Fruit fly (Drosophila melanogaster) whole organism, embryonic: Measurements from ENCODE around the gene Gr61a.
A peak's percentile ranks its signal among the peaks of the same experiment; 100 is the strongest.

Source experiments
- Abd-B ChIP-seq: fragments of 200-800 bp; sonication (Bioruptor generic); optimal IDR thresholded peaks from 2 replicates; lab custom pipeline; 2018; ENCODE audit warnings: missing biosample characterization, mild to moderate bottlenecking, missing genetic modification characterization, moderate library complexity
- Ada2b ChIP-seq: fragments of 200-800 bp; sonication (Bioruptor generic); IDR thresholded peaks from 2 replicates; pipeline ENCODE4 v1.3.6; 2022; ENCODE audit warnings: missing biosample characterization, missing genetic modification characterization
- BEAF-32 ChIP-seq: fragments of 200-800 bp; sonication (Bioruptor generic); optimal IDR thresholded peaks from 3 replicates; lab custom pipeline; 2017; ENCODE audit warnings: missing biosample characterization, missing genetic modification characterization, mild to moderate bottlenecking, moderate library complexity, missing genetic modification reagents
- BtbVII ChIP-seq: fragments of 200-800 bp; sonication (Bioruptor generic); optimal IDR thresholded peaks from 3 replicates; lab custom pipeline; 2017; ENCODE audit warnings: missing biosample characterization, mild to moderate bottlenecking, missing genetic modification characterization
- CG10209 ChIP-seq: fragments of 200-800 bp; sonication (Bioruptor generic); optimal IDR thresholded peaks from 3 replicates; lab custom pipeline; 2017; ENCODE audit warnings: missing biosample characterization, mild to moderate bottlenecking, missing genetic modification characterization, missing genetic modification reagents
- CG10267 ChIP-seq: fragments of 200-800 bp; sonication (Bioruptor generic); optimal IDR thresholded peaks from 2 replicates; lab custom pipeline; 2018; ENCODE audit warnings: missing biosample characterization, mild to moderate bottlenecking, missing genetic modification characterization, moderate library complexity
- CG10321 ChIP-seq: fragments of 200-800 bp; sonication (Bioruptor generic); IDR thresholded peaks from 2 replicates; pipeline ENCODE4 v1.3.6; 2022; ENCODE audit warnings: missing biosample characterization, missing genetic modification characterization
- CG11504 ChIP-seq: fragments of 200-800 bp; sonication (Bioruptor generic); optimal IDR thresholded peaks from 3 replicates; lab custom pipeline; 2019; ENCODE audit warnings: missing biosample characterization, mild to moderate bottlenecking, missing genetic modification characterization, moderate library complexity
- CG12659 ChIP-seq: fragments of 200-800 bp; sonication (Bioruptor generic); optimal IDR thresholded peaks from 3 replicates; lab custom pipeline; 2017; ENCODE audit warnings: mild to moderate bottlenecking, missing biosample characterization, missing genetic modification reagents, missing genetic modification characterization
- CG13424 ChIP-seq: fragments of 200-800 bp; sonication (Bioruptor generic); optimal IDR thresholded peaks from 2 replicates; lab custom pipeline; 2019; ENCODE audit warnings: missing biosample characterization, mild to moderate bottlenecking, missing genetic modification characterization, moderate library complexity
- CG14667 ChIP-seq: fragments of 200-800 bp; sonication (Bioruptor generic); IDR thresholded peaks from 2 replicates; pipeline ENCODE4 v1.3.6; 2022; ENCODE audit warnings: missing biosample characterization, missing genetic modification characterization
- CG14710 ChIP-seq: fragments of 200-800 bp; sonication (Bioruptor generic); optimal IDR thresholded peaks from 3 replicates; lab custom pipeline; 2019; ENCODE audit warnings: missing biosample characterization, mild to moderate bottlenecking, missing genetic modification characterization, moderate library complexity
- CG18262 ChIP-seq: fragments of 200-800 bp; optimal IDR thresholded peaks from 3 replicates; lab custom pipeline; 2019; ENCODE audit warnings: missing biosample characterization, mild to moderate bottlenecking, missing genetic modification characterization, moderate library complexity
- CG18599 ChIP-seq: fragments of 200-800 bp; sonication (Bioruptor generic); optimal IDR thresholded peaks from 3 replicates; lab custom pipeline; 2017; ENCODE audit warnings: missing biosample characterization, missing genetic modification characterization, mild to moderate bottlenecking, moderate library complexity, missing genetic modification reagents
- CG4328 ChIP-seq: fragments of 200-800 bp; sonication (Bioruptor generic); optimal IDR thresholded peaks from 3 replicates; lab custom pipeline; 2017; ENCODE audit warnings: missing biosample characterization, missing genetic modification reagents, missing genetic modification characterization
- CG4707 ChIP-seq: fragments of 200-800 bp; sonication (Bioruptor generic); optimal IDR thresholded peaks from 2 replicates; lab custom pipeline; 2018; ENCODE audit warnings: missing biosample characterization, mild to moderate bottlenecking, missing genetic modification characterization, moderate library complexity
- CG6175 ChIP-seq: fragments of 200-800 bp; sonication (Bioruptor generic); IDR thresholded peaks from 3 replicates; pipeline ENCODE4 v1.3.6; 2022; ENCODE audit warnings: missing biosample characterization, missing genetic modification characterization
- CG7556 ChIP-seq: fragments of 200-800 bp; sonication (Bioruptor generic); optimal IDR thresholded peaks from 2 replicates; lab custom pipeline; 2017; ENCODE audit warnings: missing biosample characterization, mild to moderate bottlenecking, missing genetic modification characterization
- CG9727 ChIP-seq: fragments of 200-800 bp; sonication (Bioruptor generic); optimal IDR thresholded peaks from 3 replicates; lab custom pipeline; 2017; ENCODE audit warnings: missing biosample characterization, mild to moderate bottlenecking, missing genetic modification characterization
- CG9797 ChIP-seq: fragments of 200-800 bp; sonication (Bioruptor generic); optimal IDR thresholded peaks from 3 replicates; lab custom pipeline; 2018; ENCODE audit warnings: missing biosample characterization, mild to moderate bottlenecking, missing genetic modification characterization
- CTCF ChIP-seq: fragments of 200-800 bp; sonication (Bioruptor generic); optimal IDR thresholded peaks from 2 replicates; lab custom pipeline; 2017; ENCODE audit warnings: missing biosample characterization, mild to moderate bottlenecking, missing genetic modification characterization, moderate library complexity
- Elba2 ChIP-seq: fragments of 200-800 bp; sonication (Bioruptor generic); optimal IDR thresholded peaks from 3 replicates; lab custom pipeline; 2016; ENCODE audit warnings: missing biosample characterization, missing genetic modification characterization
- HLH3B ChIP-seq: fragments of 200-800 bp; sonication (Bioruptor generic); IDR thresholded peaks from 2 replicates; pipeline ENCODE4 v1.3.6; 2022; ENCODE audit warnings: missing biosample characterization, missing genetic modification characterization
- Hey ChIP-seq: fragments of 200-800 bp; sonication (Bioruptor generic); optimal IDR thresholded peaks from 3 replicates; lab custom pipeline; 2018; ENCODE audit warnings: missing biosample characterization, mild to moderate bottlenecking, missing genetic modification characterization
- Hr39 ChIP-seq: fragments of >200 bp; optimal IDR thresholded peaks from 2 replicates; lab custom pipeline; 2017
- Lpt ChIP-seq: fragments of >200 bp; optimal IDR thresholded peaks from 2 replicates; lab custom pipeline; 2018; ENCODE audit warnings: missing biosample characterization, missing genetic modification characterization
- Med ChIP-seq: fragments of 200-800 bp; sonication (Bioruptor generic); peaks from one replicate; lab custom pipeline; 2016; ENCODE audit warnings: missing biosample characterization, missing genetic modification characterization, mild to moderate bottlenecking, inconsistent platforms, moderate library complexity
- NK7.1 ChIP-seq: fragments of 200-800 bp; sonication (Bioruptor generic); optimal IDR thresholded peaks from 3 replicates; lab custom pipeline; 2016; ENCODE audit warnings: missing biosample characterization, missing genetic modification characterization
- Nf-YC ChIP-seq: fragments of 200-800 bp; optimal IDR thresholded peaks from 3 replicates; lab custom pipeline; 2019; ENCODE audit warnings: missing biosample characterization, mild to moderate bottlenecking, missing genetic modification characterization, moderate library complexity
- Oli ChIP-seq: fragments of 200-800 bp; sonication (Bioruptor generic); optimal IDR thresholded peaks from 2 replicates; lab custom pipeline; 2018; ENCODE audit warnings: missing biosample characterization, mild to moderate bottlenecking, missing genetic modification characterization, moderate library complexity
- Ptx1 ChIP-seq: fragments of 200-800 bp; sonication (Bioruptor generic); IDR thresholded peaks from 2 replicates; pipeline ENCODE4 v1.3.6; 2022; ENCODE audit warnings: missing biosample characterization, missing genetic modification characterization
- Ssrp ChIP-seq: fragments of 200-800 bp; sonication (Bioruptor generic); optimal IDR thresholded peaks from 2 replicates; lab custom pipeline; 2018; ENCODE audit warnings: missing biosample characterization, mild to moderate bottlenecking, missing genetic modification characterization, moderate library complexity
- al ChIP-seq: fragments of 200-800 bp; sonication (Bioruptor generic); IDR thresholded peaks from 2 replicates; pipeline ENCODE4 v1.3.6; 2022; ENCODE audit warnings: missing biosample characterization, missing genetic modification characterization
- bsh ChIP-seq, 2 experiments: fragments of 200-800 bp; sonication (Bioruptor generic); optimal IDR thresholded peaks; 2 replicates each; lab custom pipeline; 2017 to 2018; ENCODE audit warnings: mild to moderate bottlenecking in 2 of 2, missing biosample characterization in 2 of 2, missing genetic modification characterization in 2 of 2, moderate library complexity in 1 of 2
- cas ChIP-seq: fragments of 200-800 bp; sonication (Bioruptor generic); IDR thresholded peaks from 2 replicates; pipeline ENCODE4 v1.3.6; 2022; ENCODE audit warnings: missing biosample characterization, missing genetic modification characterization
- crp ChIP-seq, 2 experiments: fragments of 200-800 bp; sonication (Bioruptor generic); optimal IDR thresholded peaks; 2 replicates in 1 of 2; 3 replicates in 1 of 2; lab custom pipeline; 2017; ENCODE audit warnings: missing biosample characterization in 2 of 2, missing genetic modification characterization in 2 of 2, mild to moderate bottlenecking in 1 of 2, moderate library complexity in 1 of 2
- da ChIP-seq: fragments of 200-800 bp; sonication (Bioruptor generic); optimal IDR thresholded peaks from 2 replicates; lab custom pipeline; 2016; ENCODE audit warnings: missing biosample characterization, missing genetic modification characterization
- fd96Cb ChIP-seq: fragments of 200-800 bp; sonication (Bioruptor generic); optimal IDR thresholded peaks from 2 replicates; lab custom pipeline; 2018; ENCODE audit warnings: missing biosample characterization, mild to moderate bottlenecking, missing genetic modification characterization, moderate library complexity
- gem ChIP-seq: fragments of 200-800 bp; sonication (Bioruptor generic); optimal IDR thresholded peaks from 2 replicates; lab custom pipeline; 2019; ENCODE audit warnings: missing biosample characterization, mild to moderate bottlenecking, missing genetic modification characterization, moderate library complexity
- grau ChIP-seq: fragments of 200-800 bp; optimal IDR thresholded peaks from 3 replicates; lab custom pipeline; 2019; ENCODE audit warnings: missing biosample characterization, mild to moderate bottlenecking, missing genetic modification characterization, moderate library complexity
- lab ChIP-seq: fragments of 200-800 bp; sonication (Bioruptor generic); optimal IDR thresholded peaks from 3 replicates; lab custom pipeline; 2017; ENCODE audit warnings: missing biosample characterization, missing genetic modification characterization, mild to moderate bottlenecking, moderate library complexity, missing genetic modification reagents
- lola ChIP-seq, 3 experiments: fragments of >200 bp in 2 of 3; fragments of 200-800 bp in 1 of 3; sonication (Bioruptor generic) in 1 of 3; optimal IDR thresholded peaks; 2 replicates each; lab custom pipeline; 2017 to 2019; ENCODE audit warnings: missing biosample characterization in 3 of 3, missing genetic modification characterization in 3 of 3, mild to moderate bottlenecking in 1 of 3, moderate library complexity in 1 of 3
- nom ChIP-seq: fragments of 200-800 bp; sonication (Bioruptor generic); optimal IDR thresholded peaks from 2 replicates; lab custom pipeline; 2017; ENCODE audit warnings: missing biosample characterization, missing genetic modification characterization, mild to moderate bottlenecking, moderate library complexity, missing genetic modification reagents
- org-1 ChIP-seq: fragments of 200-800 bp; sonication (Bioruptor generic); optimal IDR thresholded peaks from 2 replicates; lab custom pipeline; 2017; ENCODE audit warnings: missing biosample characterization, missing genetic modification characterization
- rib ChIP-seq: fragments of 200-800 bp; sonication (Bioruptor generic); IDR thresholded peaks from 2 replicates; pipeline ENCODE4 v1.3.6; 2022; ENCODE audit warnings: missing biosample characterization, missing genetic modification characterization
- row ChIP-seq: fragments of 200-800 bp; sonication (Bioruptor generic); IDR thresholded peaks from 3 replicates; pipeline ENCODE4 v1.3.6; 2022; ENCODE audit warnings: missing biosample characterization, missing genetic modification characterization
- ttk ChIP-seq: fragments of 200-800 bp; sonication (Bioruptor generic); IDR thresholded peaks from 2 replicates; pipeline ENCODE4 v2.1.2; 2022; ENCODE audit warnings: missing biosample characterization, missing genetic modification characterization
- tx ChIP-seq: fragments of 200-800 bp; sonication (Bioruptor generic); optimal IDR thresholded peaks from 2 replicates; lab custom pipeline; 2016; ENCODE audit warnings: missing biosample characterization, missing genetic modification characterization
- vvl ChIP-seq: fragments of 200-800 bp; sonication (Bioruptor generic); IDR thresholded peaks from 2 replicates; pipeline ENCODE4 v1.3.6; 2022; ENCODE audit warnings: missing biosample characterization, missing genetic modification characterization

Gr61a gene

dm6 chr3L:804557-805260 is 36.5 kb upstream of the Gr61a start (continued):
- TF ChIP-seq CG9727 (GFP tag; lab: Kevin White, UChicago) (peak; percentile 14), BEAF-32 (GFP tag; lab: Kevin White, UChicago) (no peak), CG10267 (tag; lab: Kevin White, UChicago) (peak; percentile 29), Abd-B (no peak), CG10321 (GFP tag; lab: Robert Waterston, UW) (no peak), lab (peak; percentile 29), row (GFP tag; lab: Robert Waterston, UW) (peak; percentile 56; the same call in 2 of the 3 replicates), vvl (peak; percentile 58; the same call in 1 of the 2 replicates), NK7.1 (no peak), ttk (0 out of 2 replicates have a peak, but pooled peaks have one; percentile 17), crp (GFP tag; optimal IDR thresholded peaks at IDR 0.05; lab: Kevin White, UChicago) (no peak), CG10209 (peak; percentile 13), Ptx1 (0 out of 2 replicates have a peak, but pooled peaks have one; percentile 17), CG18599 (GFP tag; lab: Kevin White, UChicago) (peak; percentile 52), HLH3B (GFP tag; lab: Robert Waterston, UW) (0 out of 2 replicates have a peak, but pooled peaks have one; percentile 11), tx (GFP tag; lab: Kevin White, UChicago) (no peak), cas (GFP tag; lab: Robert Waterston, UW) (no peak), gem (tag; lab: Kevin White, UChicago) (peak; percentile 64), lola (GFP tag; optimal IDR thresholded peaks at IDR 0.05; lab: Kevin White, UChicago) (peak in 1 of 3 experiments; percentile 53), CG14710 (tag; lab: Kevin White, UChicago) (peak; percentile 34), CG18262 (peak; percentile 70), CG4707 (GFP tag; lab: Kevin White, UChicago) (peak; percentile 80), CG11504 (tag; lab: Kevin White, UChicago) (peak; percentile 50), rib (GFP tag; lab: Robert Waterston, UW) (no peak), org-1 (peak; percentile 7), grau (tag; lab: Kevin White, UChicago) (peak; percentile 64), CG13424 (tag; lab: Kevin White, UChicago) (peak; percentile 24), Lpt (no peak), fd96Cb (tag; lab: Kevin White, UChicago) (no peak), Oli (tag; lab: Kevin White, UChicago) (peak; percentile 39), Nf-YC (peak; percentile 15), CG12659 (no peak), Ada2b (no peak), Ssrp (tag; lab: Kevin White, UChicago) (peak; percentile 23), CG7556 (GFP tag; lab: Kevin White, UChicago) (peak; percentile 58), bsh (GFP tag; optimal IDR thresholded peaks at IDR 0.05; lab: Kevin White, UChicago) (peak in 1 of 2 experiments; percentile 65), nom (no peak), BtbVII (GFP tag; lab: Kevin White, UChicago) (peak; percentile 25), CG6175 (GFP tag; lab: Robert Waterston, UW) (no peak), CG4328 (GFP tag; lab: Kevin White, UChicago) (no peak), Elba2 (peak; percentile 70), Hr39 (lab: Kevin White, UChicago) (no peak), da (GFP tag; lab: Kevin White, UChicago) (no peak), CTCF (GFP tag; lab: Kevin White, UChicago) (no peak), Med (peak; percentile 28), al (GFP tag; lab: Robert Waterston, UW) (no peak), CG9797 (GFP tag; lab: Kevin White, UChicago) (no peak), Hey (tag; lab: Kevin White, UChicago) (peak; percentile 89), CG14667 (GFP tag; lab: Robert Waterston, UW) (no peak)
